Fruit fly (Drosophila melanogaster) whole organism, embryonic: ENCODE measurements around the gene CG17768.

Experiments
- Bdp1 ChIP-seq: fragments of 200-800 bp; sonication (Bioruptor generic); optimal IDR thresholded peaks from 3 replicates; lab custom pipeline; 2016; ENCODE audit warnings: missing biosample characterization, missing genetic modification characterization
- Bgb ChIP-seq: fragments of 200-800 bp; sonication (Bioruptor generic); IDR thresholded peaks from 2 replicates; pipeline ENCODE4 v1.3.6; 2022; ENCODE audit warnings: missing biosample characterization, missing genetic modification characterization; ENCODE audit not compliant: partially characterized antibody
- CG10209 ChIP-seq: fragments of 200-800 bp; sonication (Bioruptor generic); optimal IDR thresholded peaks from 3 replicates; lab custom pipeline; 2017; ENCODE audit warnings: missing biosample characterization, mild to moderate bottlenecking, missing genetic modification characterization, missing genetic modification reagents
- CG12236 ChIP-seq: fragments of 200-800 bp; sonication (Bioruptor generic); optimal IDR thresholded peaks from 2 replicates; lab custom pipeline; 2016; ENCODE audit warnings: missing biosample characterization, missing genetic modification characterization
- CG12744 ChIP-seq: fragments of 200-800 bp; sonication (Bioruptor generic); optimal IDR thresholded peaks from 2 replicates; lab custom pipeline; 2016; ENCODE audit warnings: missing biosample characterization, missing genetic modification characterization
- CG14014 ChIP-seq: fragments of 200-800 bp; sonication (Bioruptor generic); IDR thresholded peaks from 2 replicates; pipeline ENCODE4 v1.3.6; 2022; ENCODE audit warnings: missing biosample characterization, missing genetic modification characterization
- CG15479 ChIP-seq: fragments of 200-800 bp; sonication (Bioruptor generic); optimal IDR thresholded peaks from 3 replicates; lab custom pipeline; 2019; ENCODE audit warnings: missing biosample characterization, mild to moderate bottlenecking, missing genetic modification characterization, moderate library complexity
- CG16813 ChIP-seq: fragments of 200-800 bp; sonication (Bioruptor generic); IDR thresholded peaks from 3 replicates; pipeline ENCODE4 v1.3.6; 2022; ENCODE audit warnings: missing biosample characterization, missing genetic modification characterization; ENCODE audit not compliant: partially characterized antibody
- CG18619 ChIP-seq: fragments of 200-800 bp; sonication (Bioruptor generic); optimal IDR thresholded peaks from 3 replicates; lab custom pipeline; 2017; ENCODE audit warnings: missing biosample characterization, mild to moderate bottlenecking, missing genetic modification characterization
- CG2202 ChIP-seq: fragments of 200-800 bp; sonication (Bioruptor generic); optimal IDR thresholded peaks from 2 replicates; lab custom pipeline; 2018; ENCODE audit warnings: missing biosample characterization, mild to moderate bottlenecking, missing genetic modification characterization
- CG2712 ChIP-seq: fragments of 200-800 bp; optimal IDR thresholded peaks from 3 replicates; lab custom pipeline; 2019; ENCODE audit warnings: missing biosample characterization, mild to moderate bottlenecking, missing genetic modification characterization, moderate library complexity
- CG32767 ChIP-seq: fragments of 200-800 bp; sonication (Bioruptor generic); IDR thresholded peaks from 2 replicates; pipeline ENCODE4 v1.3.6; 2022; ENCODE audit warnings: missing biosample characterization, missing genetic modification characterization
- CG3281 ChIP-seq: fragments of 200-800 bp; sonication (Bioruptor generic); optimal IDR thresholded peaks from 3 replicates; lab custom pipeline; 2017; ENCODE audit warnings: missing biosample characterization, mild to moderate bottlenecking, missing genetic modification characterization
- CG33213 ChIP-seq: fragments of 200-800 bp; sonication (Bioruptor generic); optimal IDR thresholded peaks from 3 replicates; lab custom pipeline; 2016; ENCODE audit warnings: missing biosample characterization, missing genetic modification characterization
- CG4328 ChIP-seq: fragments of 200-800 bp; sonication (Bioruptor generic); optimal IDR thresholded peaks from 3 replicates; lab custom pipeline; 2017; ENCODE audit warnings: missing biosample characterization, missing genetic modification reagents, missing genetic modification characterization
- CG4424 ChIP-seq: fragments of 200-800 bp; sonication (Bioruptor generic); optimal IDR thresholded peaks from 3 replicates; lab custom pipeline; 2016; ENCODE audit warnings: missing biosample characterization, missing genetic modification characterization
- CG6254 ChIP-seq: fragments of 200-800 bp; sonication (Bioruptor generic); optimal IDR thresholded peaks from 3 replicates; lab custom pipeline; 2017; ENCODE audit warnings: mild to moderate bottlenecking, missing biosample characterization, missing genetic modification reagents, missing genetic modification characterization
- CG6813 ChIP-seq: fragments of 200-800 bp; sonication (Bioruptor generic); optimal IDR thresholded peaks from 2 replicates; lab custom pipeline; 2017; ENCODE audit warnings: missing biosample characterization, missing genetic modification characterization, mild to moderate bottlenecking, moderate library complexity, missing genetic modification reagents
- CG7271 ChIP-seq: fragments of 200-800 bp; sonication (Bioruptor generic); optimal IDR thresholded peaks from 2 replicates; lab custom pipeline; 2018; ENCODE audit warnings: missing biosample characterization, mild to moderate bottlenecking, missing genetic modification characterization, moderate library complexity
- CG7372 ChIP-seq: fragments of 200-800 bp; sonication (Bioruptor generic); IDR thresholded peaks from 2 replicates; pipeline ENCODE4 v1.3.6; 2022; ENCODE audit warnings: missing biosample characterization, missing genetic modification characterization
- CG7963 ChIP-seq: fragments of 200-800 bp; sonication (Bioruptor generic); IDR thresholded peaks from 3 replicates; pipeline ENCODE4 v1.3.6; 2022; ENCODE audit warnings: missing biosample characterization, missing genetic modification characterization; ENCODE audit not compliant: partially characterized antibody
- CG9817 ChIP-seq: fragments of 200-800 bp; sonication (Bioruptor generic); optimal IDR thresholded peaks from 2 replicates; lab custom pipeline; 2018; ENCODE audit warnings: missing biosample characterization, mild to moderate bottlenecking, missing genetic modification characterization, moderate library complexity
- CG9876 ChIP-seq: fragments of 200-800 bp; sonication (Bioruptor generic); optimal IDR thresholded peaks from 2 replicates; lab custom pipeline; 2016; ENCODE audit warnings: missing biosample characterization, missing genetic modification characterization
- CHES-1-like ChIP-seq: fragments of 200-800 bp; sonication (Bioruptor generic); optimal IDR thresholded peaks from 2 replicates; lab custom pipeline; 2016; ENCODE audit warnings: missing biosample characterization, missing genetic modification characterization
- CTCF ChIP-seq: fragments of 200-800 bp; sonication (Bioruptor generic); optimal IDR thresholded peaks from 2 replicates; lab custom pipeline; 2017; ENCODE audit warnings: missing biosample characterization, mild to moderate bottlenecking, missing genetic modification characterization, moderate library complexity
- Dad ChIP-seq: fragments of 200-800 bp; sonication (Bioruptor generic); optimal IDR thresholded peaks from 3 replicates; lab custom pipeline; 2016; ENCODE audit warnings: missing biosample characterization, missing genetic modification characterization
- Dip3 ChIP-seq: fragments of 200-800 bp; sonication (Bioruptor generic); optimal IDR thresholded peaks from 3 replicates; lab custom pipeline; 2016; ENCODE audit warnings: missing biosample characterization, missing genetic modification characterization
- Fer1 ChIP-seq: fragments of 200-800 bp; sonication (Bioruptor generic); optimal IDR thresholded peaks from 2 replicates; lab custom pipeline; 2017; ENCODE audit warnings: missing biosample characterization, mild to moderate bottlenecking, missing genetic modification characterization
- HLH4C ChIP-seq: fragments of 200-800 bp; sonication (Bioruptor generic); IDR thresholded peaks from 3 replicates; pipeline ENCODE4 v1.3.6; 2022; ENCODE audit warnings: missing biosample characterization, missing genetic modification characterization; ENCODE audit not compliant: partially characterized antibody
- Max ChIP-seq: fragments of 200-800 bp; sonication (Bioruptor generic); optimal IDR thresholded peaks from 2 replicates; lab custom pipeline; 2016; ENCODE audit warnings: missing biosample characterization, mild to moderate bottlenecking, missing genetic modification characterization
- NC2β ChIP-seq: fragments of 200-800 bp; sonication (Bioruptor generic); optimal IDR thresholded peaks from 2 replicates; lab custom pipeline; 2016; ENCODE audit warnings: missing biosample characterization, missing genetic modification characterization
- Ptx1 ChIP-seq: fragments of 200-800 bp; sonication (Bioruptor generic); IDR thresholded peaks from 2 replicates; pipeline ENCODE4 v1.3.6; 2022; ENCODE audit warnings: missing biosample characterization, missing genetic modification characterization
- Six4 ChIP-seq: fragments of 200-800 bp; sonication (Bioruptor generic); optimal IDR thresholded peaks from 2 replicates; lab custom pipeline; 2016; ENCODE audit warnings: missing biosample characterization, missing genetic modification characterization
- bigmax ChIP-seq: fragments of 200-800 bp; sonication (Bioruptor generic); optimal IDR thresholded peaks from 2 replicates; lab custom pipeline; 2018; ENCODE audit warnings: missing biosample characterization, mild to moderate bottlenecking, missing genetic modification characterization
- cas ChIP-seq: fragments of 200-800 bp; sonication (Bioruptor generic); IDR thresholded peaks from 2 replicates; pipeline ENCODE4 v1.3.6; 2022; ENCODE audit warnings: missing biosample characterization, missing genetic modification characterization
- dati ChIP-seq: fragments of 200-800 bp; sonication (Bioruptor generic); IDR thresholded peaks from 2 replicates; pipeline ENCODE4 v1.3.6; 2022; ENCODE audit warnings: missing biosample characterization, missing genetic modification characterization
- fd102C ChIP-seq: fragments of 200-800 bp; sonication (Bioruptor generic); optimal IDR thresholded peaks from 2 replicates; lab custom pipeline; 2018; ENCODE audit warnings: missing biosample characterization, mild to moderate bottlenecking, missing genetic modification characterization, moderate library complexity
- fd64A ChIP-seq: fragments of 200-800 bp; sonication (Bioruptor generic); optimal IDR thresholded peaks from 3 replicates; lab custom pipeline; 2018; ENCODE audit warnings: missing biosample characterization, mild to moderate bottlenecking, missing genetic modification characterization
- gfzf ChIP-seq: fragments of 200-800 bp; sonication (Bioruptor generic); optimal IDR thresholded peaks from 2 replicates; lab custom pipeline; 2016; ENCODE audit warnings: missing biosample characterization, mild to moderate bottlenecking, missing genetic modification characterization, moderate library complexity
- her ChIP-seq: fragments of 200-800 bp; sonication (Bioruptor generic); optimal IDR thresholded peaks from 2 replicates; lab custom pipeline; 2016; ENCODE audit warnings: missing biosample characterization, missing genetic modification characterization
- kah ChIP-seq: fragments of 200-800 bp; sonication (Bioruptor generic); optimal IDR thresholded peaks from 2 replicates; lab custom pipeline; 2018; ENCODE audit warnings: missing biosample characterization, mild to moderate bottlenecking, missing genetic modification characterization
- mam ChIP-seq: fragments of 200-800 bp; sonication (Bioruptor generic); optimal IDR thresholded peaks from 3 replicates; lab custom pipeline; 2016; ENCODE audit warnings: missing biosample characterization, missing genetic modification characterization
- nerfin-2 ChIP-seq: fragments of 200-800 bp; sonication (Bioruptor generic); IDR thresholded peaks from 2 replicates; pipeline ENCODE4 v1.3.6; 2022; ENCODE audit warnings: missing biosample characterization, missing genetic modification characterization; ENCODE audit not compliant: partially characterized antibody
- odd ChIP-seq: fragments of 200-800 bp; sonication (Bioruptor generic); optimal IDR thresholded peaks from 2 replicates; lab custom pipeline; 2017; ENCODE audit warnings: missing biosample characterization, mild to moderate bottlenecking, missing genetic modification characterization
- sd ChIP-seq: fragments of 200-800 bp; sonication (Bioruptor generic); optimal IDR thresholded peaks from 3 replicates; lab custom pipeline; 2018; ENCODE audit warnings: missing biosample characterization, mild to moderate bottlenecking, missing genetic modification characterization, moderate library complexity
- sens ChIP-seq: fragments of 200-800 bp; sonication (Bioruptor generic); peaks from one replicate; lab custom pipeline; 2016; ENCODE audit warnings: missing biosample characterization, missing genetic modification characterization
- sima ChIP-seq: fragments of 200-800 bp; sonication (Bioruptor generic); optimal IDR thresholded peaks from 2 replicates; lab custom pipeline; 2016; ENCODE audit warnings: missing biosample characterization, missing genetic modification characterization
- sisA ChIP-seq: fragments of 200-800 bp; sonication (Bioruptor generic); IDR thresholded peaks from 2 replicates; pipeline ENCODE4 v1.3.6; 2022; ENCODE audit warnings: missing biosample characterization, missing genetic modification characterization
- yki ChIP-seq: fragments of >200 bp; optimal IDR thresholded peaks from 3 replicates; lab custom pipeline; 2018
- zen ChIP-seq: fragments of 200-800 bp; sonication (Bioruptor generic); optimal IDR thresholded peaks from 3 replicates; lab custom pipeline; 2018; ENCODE audit warnings: missing biosample characterization, mild to moderate bottlenecking, missing genetic modification characterization, moderate library complexity
- zfh1 ChIP-seq: fragments of 200-800 bp; sonication (Bioruptor generic); IDR thresholded peaks from 3 replicates; pipeline ENCODE4 v1.3.6; 2022; ENCODE audit warnings: missing biosample characterization, missing genetic modification characterization

The CG17768 gene

DNA sequence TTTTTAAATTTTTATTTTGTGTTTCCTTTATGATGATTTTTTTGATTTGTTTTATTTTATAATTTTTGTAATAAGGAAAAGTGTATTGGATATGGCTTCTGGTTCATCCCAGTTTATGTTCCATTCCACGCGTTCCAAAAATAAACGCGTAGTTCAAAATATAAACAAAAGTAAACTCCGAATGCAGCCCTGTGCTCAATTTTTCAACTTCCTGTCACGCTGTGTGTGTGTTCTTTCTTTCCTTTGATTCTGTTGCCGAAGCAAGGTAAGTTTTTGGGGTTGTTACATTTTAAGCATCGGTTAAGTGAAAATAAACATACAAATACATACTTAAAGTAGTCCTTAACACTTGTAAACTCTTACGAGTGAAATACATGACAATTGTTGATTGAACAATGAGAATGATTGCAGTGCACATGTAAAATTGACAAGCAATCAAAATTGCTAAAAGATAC, 3.1 kb upstream of the CG17768 start, which contains the start of the genes Ip259 and RpS27A (continued):
- TF ChIP-seq CG7271 (tag; lab: Kevin White, UChicago): peak; percentile 82
- no peak for TF ChIP-seq CG15479
- peak; percentile 58 for TF ChIP-seq dati (GFP tag; lab: Robert Waterston, UW)
- peak; percentile 70 for TF ChIP-seq CG9817 (tag; lab: Kevin White, UChicago)
- peak; percentile 65 for TF ChIP-seq Dad (GFP tag; lab: Kevin White, UChicago)
- TF ChIP-seq sima (GFP tag; lab: Kevin White, UChicago): peak; percentile 43
- TF ChIP-seq sd: no peak
- peak; percentile 55 for TF ChIP-seq CG12744
- TF ChIP-seq CG3281 (GFP tag; lab: Kevin White, UChicago): peak; percentile 81
- TF ChIP-seq cas (GFP tag; lab: Robert Waterston, UW): 0 out of 2 replicates have a peak, but pooled peaks have one; percentile 35
- TF ChIP-seq Dip3 (GFP tag; lab: Kevin White, UChicago): peak; percentile 68
- TF ChIP-seq mam (GFP tag; lab: Kevin White, UChicago): peak; percentile 71
- peak; percentile 88 for TF ChIP-seq CG33213 (GFP tag; lab: Kevin White, UChicago)
- TF ChIP-seq Bgb (GFP tag; lab: Robert Waterston, UW): peak; percentile 16; the same call in 1 of the 2 replicates
- TF ChIP-seq Fer1 (GFP tag; lab: Kevin White, UChicago): peak; percentile 70
- TF ChIP-seq fd64A: peak; percentile 66
- peak; percentile 73 for TF ChIP-seq CG4328 (GFP tag; lab: Kevin White, UChicago)
- peak; percentile 63; the same call in 1 of the 2 replicates for TF ChIP-seq CG7372 (GFP tag; lab: Robert Waterston, UW)
- TF ChIP-seq odd: peak; percentile 65
- TF ChIP-seq CG12236 (GFP tag; lab: Kevin White, UChicago): peak; percentile 9
- TF ChIP-seq CHES-1-like (GFP tag; lab: Kevin White, UChicago): peak; percentile 48
- TF ChIP-seq zfh1 (GFP tag; lab: Robert Waterston, UW): peak; percentile 90
- peak; percentile 18 for TF ChIP-seq CG6254
- TF ChIP-seq yki (lab: Kevin White, UChicago): no peak
- TF ChIP-seq fd102C (GFP tag; lab: Kevin White, UChicago): peak; percentile 2
- no peak for TF ChIP-seq CG16813 (GFP tag; lab: Robert Waterston, UW)
- peak; percentile 7 for TF ChIP-seq Six4
- TF ChIP-seq CG18619 (GFP tag; lab: Kevin White, UChicago): peak; percentile 84
- TF ChIP-seq Bdp1 (GFP tag; lab: Kevin White, UChicago): no peak
- TF ChIP-seq CG2712 (tag; lab: Kevin White, UChicago): peak; percentile 79
- TF ChIP-seq zen (tag; lab: Kevin White, UChicago): peak; percentile 75
- no peak for TF ChIP-seq CG7963 (GFP tag; lab: Robert Waterston, UW)
- peak; percentile 83 for TF ChIP-seq CG6813
- peak; percentile 74 for TF ChIP-seq sens (GFP tag; lab: Kevin White, UChicago)
- peak; percentile 96 for TF ChIP-seq NC2β (GFP tag; lab: Kevin White, UChicago)
- TF ChIP-seq CTCF (GFP tag; lab: Kevin White, UChicago): no peak
- TF ChIP-seq CG4424 (GFP tag; lab: Kevin White, UChicago): peak; percentile 70
- peak; percentile 2 for TF ChIP-seq gfzf
- TF ChIP-seq CG2202: peak; percentile 57
- no peak for TF ChIP-seq HLH4C
- no peak for TF ChIP-seq bigmax (GFP tag; lab: Kevin White, UChicago)
- peak; percentile 86 for TF ChIP-seq Max (GFP tag; lab: Kevin White, UChicago)
- TF ChIP-seq nerfin-2 (GFP tag; lab: Robert Waterston, UW): no peak
- no peak; the same call in 1 of the 2 replicates for TF ChIP-seq sisA (GFP tag; lab: Robert Waterston, UW)
- peak; percentile 61; the same call in 1 of the 2 replicates for TF ChIP-seq CG32767 (GFP tag; lab: Robert Waterston, UW)
- peak; percentile 71; the same call in 1 of the 2 replicates for TF ChIP-seq Ptx1
- TF ChIP-seq CG14014 (GFP tag; lab: Robert Waterston, UW): peak; percentile 65; the same call in 1 of the 2 replicates
- TF ChIP-seq her (GFP tag; lab: Kevin White, UChicago): peak; percentile 65
- TF ChIP-seq CG9876: peak; percentile 84
- peak; percentile 59 for TF ChIP-seq kah
- peak; percentile 80 for TF ChIP-seq CG10209 (GFP tag; lab: Kevin White, UChicago)
